Worm (Caenorhabditis elegans) whole organism, mixed stage, embryonic: ENCODE data around the gene fbxb-91.

Experiments
- bed-3 ChIP-seq: fragments of 200-800 bp; sonication (Bioruptor generic); optimal IDR thresholded peaks from 3 replicates; lab custom pipeline; 2018; ENCODE audit warnings: mild to moderate bottlenecking, missing genetic modification characterization, moderate library complexity, missing compliant biosample characterization
- blmp-1 ChIP-seq: fragments of 150-350 bp; optimal IDR thresholded peaks from 2 replicates; lab custom pipeline; 2014; ENCODE audit warnings: missing biosample characterization, missing genetic modification characterization
- ceh-39 ChIP-seq: fragments of 150-350 bp; optimal IDR thresholded peaks from 2 replicates; lab custom pipeline; 2014; ENCODE audit warnings: missing biosample characterization, missing genetic modification characterization
- ceh-43 ChIP-seq: fragments of 200-800 bp; sonication (Bioruptor generic); optimal IDR thresholded peaks from 2 replicates; lab custom pipeline; 2018; ENCODE audit warnings: mild to moderate bottlenecking, missing genetic modification characterization, moderate library complexity, missing compliant biosample characterization
- ceh-83 ChIP-seq: fragments of 200-800 bp; sonication (Bioruptor generic); optimal IDR thresholded peaks from 2 replicates; lab custom pipeline; 2018; ENCODE audit warnings: mild to moderate bottlenecking, missing genetic modification characterization, missing compliant biosample characterization
- cnd-1 ChIP-seq: fragments of 200-800 bp; sonication (Bioruptor generic); optimal IDR thresholded peaks from 2 replicates; lab custom pipeline; 2018; ENCODE audit warnings: mild to moderate bottlenecking, missing genetic modification characterization, missing compliant biosample characterization
- drap-1 ChIP-seq: fragments of 200-800 bp; sonication (Bioruptor generic); optimal IDR thresholded peaks from 3 replicates; lab custom pipeline; 2018; ENCODE audit warnings: mild to moderate bottlenecking, missing genetic modification characterization, missing compliant biosample characterization
- elt-3 ChIP-seq: fragments of 150-350 bp; optimal IDR thresholded peaks from 2 replicates; lab custom pipeline; 2014; ENCODE audit warnings: missing biosample characterization, missing genetic modification characterization
- flh-1 ChIP-seq: fragments of 200-800 bp; sonication (Bioruptor generic); optimal IDR thresholded peaks from 2 replicates; lab custom pipeline; 2018; ENCODE audit warnings: mild to moderate bottlenecking, missing genetic modification characterization, moderate library complexity, missing compliant biosample characterization
- ham-2 ChIP-seq: fragments of 200-800 bp; sonication (Bioruptor generic); optimal IDR thresholded peaks from 2 replicates; lab custom pipeline; 2018; ENCODE audit warnings: mild to moderate bottlenecking, missing genetic modification characterization, missing compliant biosample characterization
- hlh-1 ChIP-seq: fragments of 150-350 bp; optimal IDR thresholded peaks from 2 replicates; lab custom pipeline; 2014; ENCODE audit warnings: missing biosample characterization, missing genetic modification reagents, missing genetic modification characterization
- lin-32 ChIP-seq: fragments of 200-800 bp; sonication (Bioruptor generic); optimal IDR thresholded peaks from 2 replicates; lab custom pipeline; 2018; ENCODE audit warnings: mild to moderate bottlenecking, missing genetic modification characterization, missing compliant biosample characterization
- lsy-2 ChIP-seq: fragments of 150-350 bp; optimal IDR thresholded peaks from 2 replicates; lab custom pipeline; 2014; ENCODE audit warnings: missing biosample characterization, missing genetic modification characterization
- mab-5 ChIP-seq: fragments of 150-350 bp; optimal IDR thresholded peaks from 2 replicates; lab custom pipeline; 2014; ENCODE audit warnings: missing biosample characterization, missing genetic modification characterization
- mep-1 ChIP-seq: fragments of 150-350 bp; optimal IDR thresholded peaks from 2 replicates; lab custom pipeline; 2017; ENCODE audit warnings: missing biosample characterization, missing genetic modification reagents, missing genetic modification characterization, inconsistent platforms
- mls-2 ChIP-seq: sonication (generic microtip); optimal IDR thresholded peaks from 2 replicates; lab custom pipeline; 2016; ENCODE audit warnings: mild to moderate bottlenecking, missing genetic modification characterization, moderate library complexity, missing compliant biosample characterization
- nhr-12 ChIP-seq: fragments of 150-350 bp; optimal IDR thresholded peaks from 2 replicates; lab custom pipeline; 2014; ENCODE audit warnings: missing biosample characterization, missing genetic modification characterization
- nhr-2 ChIP-seq: fragments of 150-350 bp; optimal IDR thresholded peaks from 2 replicates; lab custom pipeline; 2014; ENCODE audit warnings: missing biosample characterization, missing genetic modification characterization
- nhr-237 ChIP-seq: fragments of 150-350 bp; optimal IDR thresholded peaks from 2 replicates; lab custom pipeline; 2014; ENCODE audit warnings: missing biosample characterization, missing genetic modification characterization
- nhr-28 ChIP-seq: fragments of 150-350 bp; optimal IDR thresholded peaks from 2 replicates; lab custom pipeline; 2014; ENCODE audit warnings: missing biosample characterization, missing genetic modification characterization
- nhr-76 ChIP-seq: sonication (generic microtip); optimal IDR thresholded peaks from 2 replicates; lab custom pipeline; 2017; ENCODE audit warnings: missing biosample characterization, missing genetic modification characterization
- pha-4 ChIP-seq: fragments of 150-350 bp; optimal IDR thresholded peaks from 2 replicates; lab custom pipeline; 2018; ENCODE audit warnings: missing biosample characterization, missing genetic modification reagents, missing genetic modification characterization
- sem-2 ChIP-seq: fragments of 200-800 bp; sonication (Bioruptor generic); optimal IDR thresholded peaks from 2 replicates; lab custom pipeline; 2018; ENCODE audit warnings: mild to moderate bottlenecking, missing genetic modification characterization, missing compliant biosample characterization
- snpc-4 ChIP-seq: fragments of 150-350 bp; optimal IDR thresholded peaks from 2 replicates; lab custom pipeline; 2014; ENCODE audit warnings: missing biosample characterization, missing genetic modification characterization
- sptf-1 ChIP-seq: sonication (generic microtip); optimal IDR thresholded peaks from 2 replicates; lab custom pipeline; 2017; ENCODE audit warnings: mild to moderate bottlenecking, missing genetic modification characterization, moderate library complexity, missing compliant biosample characterization
- tbx-8 ChIP-seq: fragments of 200-800 bp; sonication (Bioruptor generic); optimal IDR thresholded peaks from 2 replicates; lab custom pipeline; 2018; ENCODE audit warnings: mild to moderate bottlenecking, missing genetic modification characterization, moderate library complexity, missing compliant biosample characterization
- unc-120 ChIP-seq: sonication (generic microtip); optimal IDR thresholded peaks from 2 replicates; lab custom pipeline; 2017; ENCODE audit warnings: missing genetic modification characterization, missing compliant biosample characterization; ENCODE audit not compliant: poor library complexity, severe bottlenecking
- unc-39 ChIP-seq: fragments of 150-350 bp; optimal IDR thresholded peaks from 2 replicates; lab custom pipeline; 2014; ENCODE audit warnings: missing biosample characterization, missing genetic modification characterization
- zip-8 ChIP-seq: fragments of 150-350 bp; optimal IDR thresholded peaks from 2 replicates; lab custom pipeline; 2014; ENCODE audit warnings: missing biosample characterization, missing genetic modification characterization
- ztf-11 ChIP-seq: fragments of 150-350 bp; optimal IDR thresholded peaks from 2 replicates; lab custom pipeline; 2014; ENCODE audit warnings: missing biosample characterization, missing genetic modification characterization

Gene fbxb-91

DNA sequence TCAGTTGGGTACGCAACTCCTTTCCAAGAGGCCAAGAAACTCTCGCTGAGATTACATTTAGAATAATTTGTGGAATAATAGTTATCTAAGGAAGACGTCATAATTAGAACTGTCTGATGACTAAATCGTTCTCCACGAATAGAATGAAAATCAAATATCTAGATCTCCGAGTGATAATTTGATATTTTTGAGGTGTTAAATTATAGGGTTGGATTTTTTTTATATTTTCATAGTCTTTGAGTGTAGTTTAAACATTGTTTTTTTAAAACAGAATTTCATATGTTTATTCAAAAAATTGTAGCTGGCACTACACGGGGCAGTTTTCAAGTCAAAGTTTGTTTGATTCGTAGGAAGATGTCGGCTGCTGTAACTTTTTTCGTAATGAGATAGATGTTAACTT lies 34.1 kb downstream of the fbxb-91 start, which contains the start of gene srh-99:
Gene srh-99, minus strand, starts transcription at position 101 of the 400 bp plus-strand sequence.
- TF ChIP-seq pha-4 (tag; lab: Kevin White, UChicago) (no peak), lin-32 (no peak), nhr-237 (tag; lab: Kevin White, UChicago) (no peak), unc-39 (no peak), cnd-1 (tag; lab: Kevin White, UChicago) (no peak), unc-120 (no peak), ham-2 (GFP tag; lab: Kevin White, UChicago) (no peak), ceh-83 (GFP tag; lab: Kevin White, UChicago) (no peak), mab-5 (no peak), elt-3 (tag; lab: Kevin White, UChicago) (no peak), nhr-76 (tag; lab: Kevin White, UChicago) (no peak), nhr-28 (tag; lab: Kevin White, UChicago) (no peak), lsy-2 (tag; lab: Kevin White, UChicago) (no peak), ztf-11 (tag; lab: Kevin White, UChicago) (no peak), blmp-1 (no peak), mls-2 (no peak), sptf-1 (no peak)

- TF ChIP-seq cnd-1 (tag; lab: Kevin White, UChicago), result no peak
- no peak for TF ChIP-seq ham-2 (GFP tag; lab: Kevin White, UChicago)
- TF ChIP-seq mls-2, result no peak
- TF ChIP-seq sptf-1, result no peak
- no peak for TF ChIP-seq sem-2
- TF ChIP-seq ceh-83 (GFP tag; lab: Kevin White, UChicago), result no peak
- TF ChIP-seq pha-4 (tag; lab: Kevin White, UChicago), result no peak
- TF ChIP-seq snpc-4 (tag; lab: Kevin White, UChicago), result no peak
- TF ChIP-seq nhr-2 (tag; lab: Kevin White, UChicago), result no peak
- no peak for TF ChIP-seq drap-1
- TF ChIP-seq lin-32, result no peak
- no peak for TF ChIP-seq lsy-2 (tag; lab: Kevin White, UChicago)
These were observed 36.0 kb downstream of the fbxb-91 start, which contains the start of gene srh-100 for ce11 chrII:3714595-3714994. TSS of gene srh-100 (minus strand) at chrII:3714695.

- TF ChIP-seq nhr-12 (tag; lab: Kevin White, UChicago) (no peak), hlh-1 (no peak), lin-32 (no peak), nhr-76 (tag; lab: Kevin White, UChicago) (no peak), flh-1 (GFP tag; lab: Kevin White, UChicago) (no peak), zip-8 (tag; lab: Kevin White, UChicago) (no peak), mep-1 (tag; lab: Kevin White, UChicago) (no peak)
These were observed 39.5 kb downstream of the fbxb-91 start, which contains the start of gene fbxc-53 for ce11 chrII:3711047-3711446. TSS of gene fbxc-53 (plus strand) at chrII:3711291.

ce11 chrII:3709255-3709654 lies 41.3 kb downstream of the fbxb-91 start, which contains the start of gene srx-110:
TSS of gene srx-110 (plus strand) at chrII:3709555.
- no peak for TF ChIP-seq nhr-237 (tag; lab: Kevin White, UChicago)
- no peak for TF ChIP-seq unc-39
- TF ChIP-seq cnd-1 (tag; lab: Kevin White, UChicago), result no peak
- TF ChIP-seq flh-1 (GFP tag; lab: Kevin White, UChicago), result no peak
- no peak for TF ChIP-seq bed-3 (GFP tag; lab: Kevin White, UChicago)
- TF ChIP-seq ceh-43 (GFP tag; lab: Kevin White, UChicago), result no peak
- no peak for TF ChIP-seq drap-1
- no peak for TF ChIP-seq unc-120
- no peak for TF ChIP-seq ceh-39

DNA sequence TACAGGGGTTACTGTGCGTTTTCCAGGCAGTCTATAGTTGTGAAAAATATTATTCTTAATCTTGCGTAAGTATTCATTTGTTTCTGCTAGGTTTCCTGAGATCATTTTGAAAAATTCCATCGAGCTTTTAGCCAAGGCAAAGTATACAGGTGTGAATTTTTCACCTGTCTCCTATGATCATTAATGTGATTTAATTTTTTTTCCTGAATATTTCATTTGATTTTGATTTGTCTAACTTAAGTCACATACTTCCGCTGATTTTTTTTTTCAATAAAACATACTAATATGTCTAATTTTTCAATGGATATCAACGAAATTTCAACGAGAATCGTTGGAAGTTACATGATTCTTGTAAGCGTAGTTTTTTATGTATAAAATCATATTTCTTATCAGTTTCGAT lies 45.3 kb downstream of the fbxb-91 start, which contains the start of gene srx-108:
Gene srx-108, plus strand, starts transcription at position 301 of the 400 bp plus-strand sequence.
- TF ChIP-seq hlh-1 (no peak), elt-3 (tag; lab: Kevin White, UChicago) (no peak), pha-4 (tag; lab: Kevin White, UChicago) (no peak), unc-39 (no peak), zip-8 (tag; lab: Kevin White, UChicago) (no peak), ztf-11 (tag; lab: Kevin White, UChicago) (no peak), blmp-1 (no peak), tbx-8 (GFP tag; lab: Kevin White, UChicago) (no peak), flh-1 (GFP tag; lab: Kevin White, UChicago) (no peak), nhr-2 (tag; lab: Kevin White, UChicago) (no peak), mab-5 (no peak)
- TF ChIP-seq, all 35 proteins: peak for 0
